Fruit fly (Drosophila melanogaster): ENCODE data around the gene CG6048.
"Not testable (repeated sequence)": the region's sequence is repeated elsewhere in the genome, so short reads cannot be mapped to it uniquely, and the experiment has no call there.

CG6048 gene

DNA sequence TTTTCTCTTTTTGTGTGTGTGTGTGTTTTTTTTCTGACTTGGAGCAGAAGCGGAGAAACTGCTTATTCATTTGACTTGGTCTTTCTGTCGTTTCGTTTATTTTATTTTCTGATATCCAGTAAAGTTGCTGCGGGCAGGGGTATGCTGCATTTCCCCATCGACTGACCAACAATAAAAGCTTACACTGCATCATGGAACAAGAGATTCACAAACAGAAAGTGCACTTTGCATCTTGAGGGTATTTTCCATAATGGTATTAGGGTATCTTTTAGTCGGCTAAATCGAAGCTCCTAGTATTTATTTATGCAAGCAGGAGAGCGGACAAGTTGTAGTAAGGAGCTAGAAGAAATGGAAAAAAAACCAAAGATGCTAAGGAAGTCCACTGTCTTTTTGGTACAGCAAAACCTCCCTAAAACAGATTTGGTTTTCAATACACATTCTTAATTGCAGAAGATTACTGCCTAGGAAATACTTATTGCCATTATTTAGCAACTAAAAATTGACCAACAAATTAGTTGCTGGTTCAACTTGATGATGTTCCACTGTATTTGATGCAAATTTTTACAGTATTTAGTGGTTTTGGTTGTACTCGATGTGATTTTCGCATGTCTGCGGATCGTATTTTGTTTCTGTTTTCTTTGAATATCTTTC is 19.9 kb upstream of the CG6048 start:
- TF ChIP-seq CG8301 (tag; optimal IDR thresholded peaks at IDR 0.05) (peak; percentile 90), fd96Ca (GFP tag; IDR thresholded peaks at IDR 0.05) (peak; percentile 90), CG12605 (GFP tag; IDR thresholded peaks at IDR 0.05) (peak; percentile 77), EcR (GFP tag; optimal IDR thresholded peaks at IDR 0.05) (no peak), gl (tag; optimal IDR thresholded peaks at IDR 0.05) (peak; percentile 59), CG17806 (tag; optimal IDR thresholded peaks at IDR 0.05) (peak; percentile 67), CG15710 (tag; optimal IDR thresholded peaks at IDR 0.05) (peak; percentile 70), CG10348 (GFP tag; IDR thresholded peaks at IDR 0.05) (0 out of 2 replicates have a peak, but pooled peaks have one; percentile 6), CG13204 (GFP tag; optimal IDR thresholded peaks at IDR 0.05) (no peak), Pif1A (GFP tag; optimal IDR thresholded peaks at IDR 0.05) (peak; percentile 85), D1 (tag; optimal IDR thresholded peaks at IDR 0.05) (no peak), CG9948 (tag; optimal IDR thresholded peaks at IDR 0.05) (peak; percentile 63), Ets98B (GFP tag; IDR thresholded peaks at IDR 0.05) (peak; percentile 88), Snoo (tag; optimal IDR thresholded peaks at IDR 0.05) (peak; percentile 49), CG32121 (GFP tag; IDR thresholded peaks at IDR 0.05) (peak; percentile 65), Pif1B (GFP tag; optimal IDR thresholded peaks at IDR 0.05) (peak; percentile 87), CG4496 (GFP tag; IDR thresholded peaks at IDR 0.05) (peak; percentile 91; the same call in 2 of the 3 replicates), CG8159 (tag; optimal IDR thresholded peaks at IDR 0.05) (peak; percentile 64), CG34367 (tag; optimal IDR thresholded peaks at IDR 0.05) (peak; percentile 67), CG14655 (GFP tag; optimal IDR thresholded peaks at IDR 0.05) (peak; percentile 87), rn (GFP tag; IDR thresholded peaks at IDR 0.05) (peak; percentile 49)

DNA sequence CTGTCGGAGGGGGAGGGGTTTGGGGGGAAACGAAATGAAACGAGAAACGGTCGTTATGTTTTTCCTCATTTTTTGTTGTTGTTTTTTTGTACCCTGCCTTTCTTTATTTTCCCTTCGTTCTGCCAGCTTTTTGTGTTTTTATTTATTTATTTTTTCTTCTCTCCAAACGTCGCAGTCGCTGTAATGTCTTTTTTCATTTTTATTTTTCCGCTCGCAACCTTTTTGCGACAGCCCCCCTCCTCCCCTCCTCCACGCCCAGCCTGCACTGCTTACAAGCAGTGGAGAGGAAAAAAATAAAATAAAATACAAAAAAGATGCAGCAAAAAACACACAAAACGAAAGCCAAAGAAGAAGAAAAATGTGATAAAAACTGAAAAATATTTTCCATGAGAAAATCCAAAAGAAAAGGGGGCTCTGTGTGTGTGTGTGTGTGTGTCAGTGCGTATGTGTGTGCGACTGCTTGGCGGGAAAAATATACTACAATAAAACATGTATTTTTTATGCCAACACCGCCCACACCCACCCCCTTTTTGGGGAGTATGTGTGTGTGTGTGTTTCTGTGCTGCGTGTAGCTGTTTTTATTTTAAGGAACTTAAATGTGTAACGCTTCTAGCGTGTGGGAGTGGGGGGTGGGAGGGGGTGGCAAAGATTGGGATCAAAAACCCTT is 17.2 kb upstream of the CG6048 start:
- TF ChIP-seq CG14655 (GFP tag; optimal IDR thresholded peaks at IDR 0.05) (peak; percentile 83), Pif1B (GFP tag; optimal IDR thresholded peaks at IDR 0.05) (peak; percentile 76), D1 (tag; optimal IDR thresholded peaks at IDR 0.05) (peak; percentile 82), Pif1A (GFP tag; optimal IDR thresholded peaks at IDR 0.05) (peak; percentile 75), CG34367 (tag; optimal IDR thresholded peaks at IDR 0.05) (peak; percentile 78), CG17806 (tag; optimal IDR thresholded peaks at IDR 0.05) (peak; percentile 67), fd96Ca (GFP tag; IDR thresholded peaks at IDR 0.05) (peak; percentile 88), rn (GFP tag; IDR thresholded peaks at IDR 0.05) (peak; percentile 75), CG15710 (tag; optimal IDR thresholded peaks at IDR 0.05) (peak; percentile 88), CG8159 (tag; optimal IDR thresholded peaks at IDR 0.05) (peak; percentile 83), CG9948 (tag; optimal IDR thresholded peaks at IDR 0.05) (peak; percentile 77), CG4496 (GFP tag; IDR thresholded peaks at IDR 0.05) (peak; percentile 84), EcR (GFP tag; optimal IDR thresholded peaks at IDR 0.05) (no peak), CG10348 (GFP tag; IDR thresholded peaks at IDR 0.05) (no peak), Ets98B (GFP tag; IDR thresholded peaks at IDR 0.05) (peak; percentile 77), CG8301 (tag; optimal IDR thresholded peaks at IDR 0.05) (peak; percentile 71), Snoo (tag; optimal IDR thresholded peaks at IDR 0.05) (peak; percentile 60), gl (tag; optimal IDR thresholded peaks at IDR 0.05) (peak; percentile 87), CG12605 (GFP tag; IDR thresholded peaks at IDR 0.05) (peak; percentile 85), CG13204 (GFP tag; optimal IDR thresholded peaks at IDR 0.05) (peak; percentile 82), CG32121 (GFP tag; IDR thresholded peaks at IDR 0.05) (peak; percentile 80)

DNA sequence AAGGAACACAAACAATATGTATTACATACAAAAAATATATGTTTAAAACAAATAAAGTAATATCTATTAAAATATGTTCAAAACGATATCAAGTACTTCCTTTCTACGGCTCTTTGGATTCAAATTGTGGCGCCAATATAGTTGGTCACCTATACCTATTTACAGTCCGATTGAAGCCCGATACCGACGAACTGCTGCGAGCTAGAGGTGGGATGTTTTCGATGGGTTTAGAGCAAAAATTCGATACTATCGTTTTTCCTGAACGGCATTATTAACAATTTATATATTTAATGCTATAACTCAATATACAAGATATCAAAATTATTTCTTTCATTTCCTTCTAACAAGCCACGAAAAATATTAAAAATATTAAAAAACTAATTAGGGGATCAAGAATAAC is 10.5 kb upstream of the CG6048 start:
- TF ChIP-seq Snoo (tag; optimal IDR thresholded peaks at IDR 0.05) (no peak), EcR (GFP tag; optimal IDR thresholded peaks at IDR 0.05) (no peak), CG14655 (GFP tag; optimal IDR thresholded peaks at IDR 0.05) (no peak)

DNA sequence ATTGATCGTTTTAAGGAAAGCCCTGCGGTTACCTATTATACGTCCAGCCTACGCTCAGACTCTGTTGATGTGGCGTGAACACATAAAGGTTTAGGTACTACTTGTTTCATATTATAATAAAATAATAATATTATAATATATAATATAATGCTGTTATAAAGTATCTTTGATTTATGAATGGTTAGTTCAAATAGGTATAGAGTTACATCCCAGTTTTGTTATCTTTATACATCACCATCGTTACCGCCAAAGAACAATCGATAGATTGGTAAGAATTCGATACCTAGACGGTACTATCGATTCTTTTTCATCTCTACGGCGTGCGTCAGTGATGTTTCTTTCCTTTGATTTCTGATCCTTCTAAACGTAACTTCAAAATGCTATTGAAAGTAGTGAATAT is 10.1 kb upstream of the CG6048 start, which contains the start of gene CG12728:
TSS of gene CG12728 (plus strand) at position 301 of the 400 bp plus-strand sequence.
- TF ChIP-seq CG4496 (GFP tag; IDR thresholded peaks at IDR 0.05); CG32121 (GFP tag; IDR thresholded peaks at IDR 0.05); CG34367 (tag; optimal IDR thresholded peaks at IDR 0.05): not testable (repeated sequence)

DNA sequence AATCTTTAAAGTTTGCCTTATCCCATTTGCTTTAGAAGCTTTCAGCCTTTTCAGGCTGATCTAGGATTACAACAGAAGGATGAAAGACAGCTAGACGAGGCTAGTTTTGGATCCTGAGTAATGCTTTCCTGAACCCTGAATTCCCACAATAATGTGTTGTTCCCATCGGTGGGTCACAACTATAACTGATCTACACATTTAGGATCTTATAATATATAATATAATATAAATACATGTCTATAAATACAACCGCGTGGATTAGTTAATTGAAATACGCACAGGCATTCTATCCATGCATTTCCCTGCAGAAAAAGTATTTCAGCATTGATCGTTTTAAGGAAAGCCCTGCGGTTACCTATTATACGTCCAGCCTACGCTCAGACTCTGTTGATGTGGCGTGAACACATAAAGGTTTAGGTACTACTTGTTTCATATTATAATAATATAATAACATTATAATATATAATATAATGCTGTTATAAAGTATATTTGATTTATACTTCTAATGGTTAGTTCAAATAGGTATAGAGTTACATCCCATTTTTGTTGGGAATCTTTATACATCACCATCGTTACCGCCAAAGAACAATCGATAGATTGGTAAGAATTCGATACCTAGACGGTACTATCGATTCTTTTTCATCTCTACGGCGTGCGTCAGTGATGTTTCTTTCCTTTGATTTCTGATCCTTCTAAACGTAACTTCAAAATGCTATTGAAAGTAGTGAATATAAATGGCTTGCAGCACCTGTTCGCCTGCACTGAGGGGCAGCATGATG is 7.1 kb upstream of the CG6048 start, which contains the start of gene CG32756:
TSS of gene CG32756 (plus strand) at position 631 of the 779 bp plus-strand sequence.
- not testable (repeated sequence) for TF ChIP-seq Pif1A (GFP tag; optimal IDR thresholded peaks at IDR 0.05); EcR (GFP tag; optimal IDR thresholded peaks at IDR 0.05); CG8301 (tag; optimal IDR thresholded peaks at IDR 0.05)

Measured in whole organism, pupa.